Worm (Caenorhabditis elegans): ENCODE data around the gene ZC395.5.
A peak's percentile ranks its signal among the peaks of the same experiment; 100 is the strongest.

ZC395.5 gene

ce11 chrIII:5273396-5273857 is 5.8 kb downstream of the ZC395.5 start, which contains the start of gene ztf-8:
ztf-8 (minus strand) TSS chrIII:5273471.
- no peak for TF ChIP-seq lin-32 (GFP tag; optimal IDR thresholded peaks at IDR 0.05)
- peak; percentile 3 for TF ChIP-seq ces-1 (GFP tag; optimal IDR thresholded peaks at IDR 0.05)
- no peak for TF ChIP-seq nhr-237 (tag; optimal IDR thresholded peaks at IDR 0.05)
- no peak for TF ChIP-seq mls-2 (tag; optimal IDR thresholded peaks at IDR 0.05)
- TF ChIP-seq flh-1 (GFP tag; optimal IDR thresholded peaks at IDR 0.05), result no peak
- TF ChIP-seq elt-3 (tag; optimal IDR thresholded peaks at IDR 0.05), result no peak

DNA sequence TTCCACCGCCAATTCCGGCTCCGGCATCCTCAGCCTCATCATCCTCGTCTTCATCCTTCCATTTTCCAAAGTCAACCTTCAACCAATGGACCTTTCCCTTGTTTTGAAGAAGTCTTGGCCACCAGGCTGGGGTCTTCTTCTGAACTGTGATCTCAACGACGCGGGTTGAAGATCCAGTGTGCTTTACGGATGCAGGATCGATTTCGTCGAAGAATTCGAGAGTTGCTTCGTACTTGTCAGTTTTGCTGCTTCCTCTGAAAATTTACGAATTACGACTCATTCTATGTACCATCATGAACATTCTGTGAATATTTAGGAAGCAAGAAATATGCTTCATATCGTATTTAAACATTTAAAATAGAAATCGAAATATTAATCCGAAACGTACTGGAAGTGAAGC is 6.6 kb downstream of the ZC395.5 start:
- TF ChIP-seq mep-1 (tag; optimal IDR thresholded peaks at IDR 0.05) (no peak), ztf-11 (tag; optimal IDR thresholded peaks at IDR 0.05) (no peak), nhr-237 (tag; optimal IDR thresholded peaks at IDR 0.05) (no peak), ceh-39 (tag; optimal IDR thresholded peaks at IDR 0.05) (no peak), sptf-1 (tag; optimal IDR thresholded peaks at IDR 0.05) (no peak), ham-2 (GFP tag; optimal IDR thresholded peaks at IDR 0.05) (no peak), drap-1 (GFP tag; optimal IDR thresholded peaks at IDR 0.05) (no peak), lin-32 (GFP tag; optimal IDR thresholded peaks at IDR 0.05) (no peak), blmp-1 (tag; optimal IDR thresholded peaks at IDR 0.05) (no peak), hlh-1 (tag; optimal IDR thresholded peaks at IDR 0.05) (no peak)

- TF ChIP-seq elt-3 (tag; optimal IDR thresholded peaks at IDR 0.05) (no peak), ces-1 (GFP tag; optimal IDR thresholded peaks at IDR 0.05) (peak; percentile 72), sem-2 (GFP tag; optimal IDR thresholded peaks at IDR 0.05) (no peak), unc-120 (tag; optimal IDR thresholded peaks at IDR 0.05; ENCODE audit: poor library complexity, severe bottlenecking) (peak; percentile 56), blmp-1 (tag; optimal IDR thresholded peaks at IDR 0.05) (no peak), mep-1 (tag; optimal IDR thresholded peaks at IDR 0.05) (peak; percentile 64), nhr-237 (tag; optimal IDR thresholded peaks at IDR 0.05) (peak; percentile 24), drap-1 (GFP tag; optimal IDR thresholded peaks at IDR 0.05) (no peak), mls-2 (tag; optimal IDR thresholded peaks at IDR 0.05) (peak; percentile 55), nhr-2 (tag; optimal IDR thresholded peaks at IDR 0.05) (no peak)
Observed at ce11 chrIII:5274715-5275355, 7.2 kb downstream of the ZC395.5 start, which contains the start of the genes daf-41 and toc-1. daf-41 (minus strand) TSS chrIII:5274765. toc-1 (plus strand) TSS chrIII:5275251.

ce11 chrIII:5277740-5278139 is 10.1 kb downstream of the ZC395.5 start, which contains the start of gene clk-1:
clk-1 (plus strand) TSS chrIII:5277894.
- TF ChIP-seq unc-120 (tag; optimal IDR thresholded peaks at IDR 0.05; ENCODE audit: poor library complexity, severe bottlenecking) (no peak), elt-3 (tag; optimal IDR thresholded peaks at IDR 0.05) (no peak), mls-2 (tag; optimal IDR thresholded peaks at IDR 0.05) (no peak), ham-2 (GFP tag; optimal IDR thresholded peaks at IDR 0.05) (no peak), cnd-1 (tag; optimal IDR thresholded peaks at IDR 0.05) (no peak), lsy-2 (tag; optimal IDR thresholded peaks at IDR 0.05) (no peak), zip-8 (tag; optimal IDR thresholded peaks at IDR 0.05) (no peak), nhr-28 (tag; optimal IDR thresholded peaks at IDR 0.05) (no peak), drap-1 (GFP tag; optimal IDR thresholded peaks at IDR 0.05) (no peak), elt-1 (tag; optimal IDR thresholded peaks at IDR 0.05; ENCODE audit: borderline replicate concordance, insufficient read depth) (no peak), ces-1 (GFP tag; optimal IDR thresholded peaks at IDR 0.05) (no peak), ceh-83 (GFP tag; optimal IDR thresholded peaks at IDR 0.05) (no peak), ztf-11 (tag; optimal IDR thresholded peaks at IDR 0.05) (no peak), lin-32 (GFP tag; optimal IDR thresholded peaks at IDR 0.05) (no peak), tbx-8 (GFP tag; optimal IDR thresholded peaks at IDR 0.05) (no peak), sem-2 (GFP tag; optimal IDR thresholded peaks at IDR 0.05) (no peak), flh-1 (GFP tag; optimal IDR thresholded peaks at IDR 0.05) (no peak), unc-39 (tag; optimal IDR thresholded peaks at IDR 0.05) (no peak), nhr-237 (tag; optimal IDR thresholded peaks at IDR 0.05) (no peak), ceh-39 (tag; optimal IDR thresholded peaks at IDR 0.05) (no peak)

ce11 chrIII:5280228-5280627 is 12.6 kb downstream of the ZC395.5 start:
- TF ChIP-seq snpc-4 (tag; optimal IDR thresholded peaks at IDR 0.05) (no peak), hlh-1 (tag; optimal IDR thresholded peaks at IDR 0.05) (no peak)

- TF ChIP-seq cnd-1 (tag; optimal IDR thresholded peaks at IDR 0.05), result no peak
- no peak for TF ChIP-seq sem-2 (GFP tag; optimal IDR thresholded peaks at IDR 0.05)
- TF ChIP-seq lin-32 (GFP tag; optimal IDR thresholded peaks at IDR 0.05), result no peak
Observed at ce11 chrIII:5285484-5285883, 17.8 kb downstream of the ZC395.5 start.
